Worm (Caenorhabditis elegans) whole organism, mixed stage, embryonic: Measurements from ENCODE around the gene fbxb-91.

Experiments used
- M03D4.4 ChIP-seq: sonication (generic microtip); optimal IDR thresholded peaks from 2 replicates; lab custom pipeline; 2017; ENCODE audit warnings: mild to moderate bottlenecking, missing genetic modification characterization, missing compliant biosample characterization
- blmp-1 ChIP-seq: fragments of 150-350 bp; optimal IDR thresholded peaks from 2 replicates; lab custom pipeline; 2014; ENCODE audit warnings: missing biosample characterization, missing genetic modification characterization
- ceh-39 ChIP-seq: fragments of 150-350 bp; optimal IDR thresholded peaks from 2 replicates; lab custom pipeline; 2014; ENCODE audit warnings: missing biosample characterization, missing genetic modification characterization
- ceh-43 ChIP-seq: fragments of 200-800 bp; sonication (Bioruptor generic); optimal IDR thresholded peaks from 2 replicates; lab custom pipeline; 2018; ENCODE audit warnings: mild to moderate bottlenecking, missing genetic modification characterization, moderate library complexity, missing compliant biosample characterization
- ceh-83 ChIP-seq: fragments of 200-800 bp; sonication (Bioruptor generic); optimal IDR thresholded peaks from 2 replicates; lab custom pipeline; 2018; ENCODE audit warnings: mild to moderate bottlenecking, missing genetic modification characterization, missing compliant biosample characterization
- ces-1 ChIP-seq: fragments of 150-350 bp; optimal IDR thresholded peaks from 2 replicates; lab custom pipeline; 2014; ENCODE audit warnings: missing biosample characterization, missing genetic modification reagents, missing genetic modification characterization
- cnd-1 ChIP-seq: fragments of 200-800 bp; sonication (Bioruptor generic); optimal IDR thresholded peaks from 2 replicates; lab custom pipeline; 2018; ENCODE audit warnings: mild to moderate bottlenecking, missing genetic modification characterization, missing compliant biosample characterization
- drap-1 ChIP-seq: fragments of 200-800 bp; sonication (Bioruptor generic); optimal IDR thresholded peaks from 3 replicates; lab custom pipeline; 2018; ENCODE audit warnings: mild to moderate bottlenecking, missing genetic modification characterization, missing compliant biosample characterization
- elt-1 ChIP-seq: sonication (generic microtip); optimal IDR thresholded peaks from 2 replicates; lab custom pipeline; 2017; ENCODE audit warnings: missing genetic modification characterization, mild to moderate bottlenecking, missing compliant biosample characterization, antibody characterized with exemption, moderate library complexity, borderline replicate concordance; ENCODE audit not compliant: insufficient read depth
- elt-3 ChIP-seq: fragments of 150-350 bp; optimal IDR thresholded peaks from 2 replicates; lab custom pipeline; 2014; ENCODE audit warnings: missing biosample characterization, missing genetic modification characterization
- flh-1 ChIP-seq: fragments of 200-800 bp; sonication (Bioruptor generic); optimal IDR thresholded peaks from 2 replicates; lab custom pipeline; 2018; ENCODE audit warnings: mild to moderate bottlenecking, missing genetic modification characterization, moderate library complexity, missing compliant biosample characterization
- ham-2 ChIP-seq: fragments of 200-800 bp; sonication (Bioruptor generic); optimal IDR thresholded peaks from 2 replicates; lab custom pipeline; 2018; ENCODE audit warnings: mild to moderate bottlenecking, missing genetic modification characterization, missing compliant biosample characterization
- hlh-1 ChIP-seq: fragments of 150-350 bp; optimal IDR thresholded peaks from 2 replicates; lab custom pipeline; 2014; ENCODE audit warnings: missing biosample characterization, missing genetic modification reagents, missing genetic modification characterization
- lin-13 ChIP-seq: fragments of 150-350 bp; optimal IDR thresholded peaks from 2 replicates; lab custom pipeline; 2014; ENCODE audit warnings: missing biosample characterization, missing genetic modification characterization
- lsy-2 ChIP-seq: fragments of 150-350 bp; optimal IDR thresholded peaks from 2 replicates; lab custom pipeline; 2014; ENCODE audit warnings: missing biosample characterization, missing genetic modification characterization
- mab-5 ChIP-seq: fragments of 150-350 bp; optimal IDR thresholded peaks from 2 replicates; lab custom pipeline; 2014; ENCODE audit warnings: missing biosample characterization, missing genetic modification characterization
- mep-1 ChIP-seq: fragments of 150-350 bp; optimal IDR thresholded peaks from 2 replicates; lab custom pipeline; 2017; ENCODE audit warnings: missing biosample characterization, missing genetic modification reagents, missing genetic modification characterization, inconsistent platforms
- mls-2 ChIP-seq: sonication (generic microtip); optimal IDR thresholded peaks from 2 replicates; lab custom pipeline; 2016; ENCODE audit warnings: mild to moderate bottlenecking, missing genetic modification characterization, moderate library complexity, missing compliant biosample characterization
- nhr-2 ChIP-seq: fragments of 150-350 bp; optimal IDR thresholded peaks from 2 replicates; lab custom pipeline; 2014; ENCODE audit warnings: missing biosample characterization, missing genetic modification characterization
- nhr-237 ChIP-seq: fragments of 150-350 bp; optimal IDR thresholded peaks from 2 replicates; lab custom pipeline; 2014; ENCODE audit warnings: missing biosample characterization, missing genetic modification characterization
- nhr-28 ChIP-seq: fragments of 150-350 bp; optimal IDR thresholded peaks from 2 replicates; lab custom pipeline; 2014; ENCODE audit warnings: missing biosample characterization, missing genetic modification characterization
- nhr-76 ChIP-seq: sonication (generic microtip); optimal IDR thresholded peaks from 2 replicates; lab custom pipeline; 2017; ENCODE audit warnings: missing biosample characterization, missing genetic modification characterization
- pha-4 ChIP-seq: fragments of 150-350 bp; optimal IDR thresholded peaks from 2 replicates; lab custom pipeline; 2018; ENCODE audit warnings: missing biosample characterization, missing genetic modification reagents, missing genetic modification characterization
- sem-2 ChIP-seq: fragments of 200-800 bp; sonication (Bioruptor generic); optimal IDR thresholded peaks from 2 replicates; lab custom pipeline; 2018; ENCODE audit warnings: mild to moderate bottlenecking, missing genetic modification characterization, missing compliant biosample characterization
- sptf-1 ChIP-seq: sonication (generic microtip); optimal IDR thresholded peaks from 2 replicates; lab custom pipeline; 2017; ENCODE audit warnings: mild to moderate bottlenecking, missing genetic modification characterization, moderate library complexity, missing compliant biosample characterization
- tbx-8 ChIP-seq: fragments of 200-800 bp; sonication (Bioruptor generic); optimal IDR thresholded peaks from 2 replicates; lab custom pipeline; 2018; ENCODE audit warnings: mild to moderate bottlenecking, missing genetic modification characterization, moderate library complexity, missing compliant biosample characterization
- unc-120 ChIP-seq: sonication (generic microtip); optimal IDR thresholded peaks from 2 replicates; lab custom pipeline; 2017; ENCODE audit warnings: missing genetic modification characterization, missing compliant biosample characterization; ENCODE audit not compliant: poor library complexity, severe bottlenecking
- unc-39 ChIP-seq: fragments of 150-350 bp; optimal IDR thresholded peaks from 2 replicates; lab custom pipeline; 2014; ENCODE audit warnings: missing biosample characterization, missing genetic modification characterization
- unc-62 ChIP-seq: fragments of 150-350 bp; optimal IDR thresholded peaks from 2 replicates; lab custom pipeline; 2014; ENCODE audit warnings: missing biosample characterization, missing genetic modification reagents, missing genetic modification characterization
- zip-8 ChIP-seq: fragments of 150-350 bp; optimal IDR thresholded peaks from 2 replicates; lab custom pipeline; 2014; ENCODE audit warnings: missing biosample characterization, missing genetic modification characterization
- ztf-11 ChIP-seq: fragments of 150-350 bp; optimal IDR thresholded peaks from 2 replicates; lab custom pipeline; 2014; ENCODE audit warnings: missing biosample characterization, missing genetic modification characterization

Gene fbxb-91

DNA sequence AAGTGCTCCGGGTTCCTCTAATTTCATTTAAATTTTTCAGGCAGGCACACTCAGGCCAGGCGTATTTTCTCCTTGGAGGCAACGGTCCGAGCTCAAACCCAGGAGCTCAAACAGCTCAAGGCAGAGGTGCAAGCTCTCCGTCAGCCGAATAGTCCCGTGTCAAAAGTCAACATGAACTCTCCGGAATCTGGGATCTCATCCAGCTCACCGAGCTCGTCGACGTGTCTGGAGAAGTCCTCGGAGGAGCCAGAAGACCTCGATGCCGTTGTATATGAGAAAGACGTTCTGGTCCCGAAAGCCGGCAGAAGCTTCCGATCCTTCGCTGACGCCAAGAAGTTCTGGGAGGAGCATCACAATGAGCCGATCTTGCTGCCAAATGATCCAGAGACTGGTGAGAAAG, 35.2 kb upstream of the fbxb-91 start:
- no peak for TF ChIP-seq pha-4
- TF ChIP-seq ceh-39 (tag; lab: Kevin White, UChicago): no peak
- TF ChIP-seq sem-2 (GFP tag; lab: Kevin White, UChicago): no peak
- TF ChIP-seq hlh-1 (tag; lab: Kevin White, UChicago): no peak
- no peak for TF ChIP-seq cnd-1
- TF ChIP-seq drap-1 (GFP tag; lab: Kevin White, UChicago): no peak
- TF ChIP-seq ceh-83 (GFP tag; lab: Kevin White, UChicago): no peak
- no peak for TF ChIP-seq unc-120 (tag; lab: Kevin White, UChicago)
- no peak for TF ChIP-seq ztf-11 (tag; lab: Kevin White, UChicago)
- TF ChIP-seq sptf-1 (tag; lab: Kevin White, UChicago): no peak

DNA sequence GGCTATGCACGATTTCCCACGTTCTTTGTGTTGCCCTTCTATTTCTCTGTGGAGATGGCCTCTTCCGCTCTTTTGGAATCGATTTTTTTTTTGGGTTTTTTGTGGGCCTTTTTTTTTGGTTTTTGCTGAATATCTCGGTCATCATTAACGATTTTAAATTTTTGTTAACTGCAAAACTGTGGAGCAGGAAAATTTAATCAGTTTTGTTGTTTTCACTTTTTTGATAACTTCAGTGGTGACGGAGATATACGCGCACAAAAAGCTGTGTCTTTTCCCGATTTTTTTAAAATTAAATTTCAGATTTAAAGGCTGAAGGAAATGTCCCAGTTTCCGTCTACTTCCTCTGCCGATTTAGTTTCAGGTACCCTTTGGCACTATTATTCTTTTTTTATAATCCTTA, 34.7 kb upstream of the fbxb-91 start, which contains the start of gene T24E12.1:
T24E12.1 (plus strand) TSS at position 301 of the 400 bp plus-strand sequence.
- TF ChIP-seq elt-1 (tag; lab: Kevin White, UChicago) (no peak), sptf-1 (tag; lab: Kevin White, UChicago) (no peak), M03D4.4 (tag; lab: Kevin White, UChicago) (no peak), sem-2 (GFP tag; lab: Kevin White, UChicago) (no peak), nhr-28 (no peak), mls-2 (tag; lab: Kevin White, UChicago) (no peak), ces-1 (GFP tag; lab: Kevin White, UChicago) (no peak), ceh-83 (GFP tag; lab: Kevin White, UChicago) (no peak), unc-120 (tag; lab: Kevin White, UChicago) (no peak), hlh-1 (tag; lab: Kevin White, UChicago) (no peak), unc-39 (tag; lab: Kevin White, UChicago) (no peak), lsy-2 (tag; lab: Kevin White, UChicago) (no peak)
- TF ChIP-seq, all 35 proteins: peak for 0

DNA sequence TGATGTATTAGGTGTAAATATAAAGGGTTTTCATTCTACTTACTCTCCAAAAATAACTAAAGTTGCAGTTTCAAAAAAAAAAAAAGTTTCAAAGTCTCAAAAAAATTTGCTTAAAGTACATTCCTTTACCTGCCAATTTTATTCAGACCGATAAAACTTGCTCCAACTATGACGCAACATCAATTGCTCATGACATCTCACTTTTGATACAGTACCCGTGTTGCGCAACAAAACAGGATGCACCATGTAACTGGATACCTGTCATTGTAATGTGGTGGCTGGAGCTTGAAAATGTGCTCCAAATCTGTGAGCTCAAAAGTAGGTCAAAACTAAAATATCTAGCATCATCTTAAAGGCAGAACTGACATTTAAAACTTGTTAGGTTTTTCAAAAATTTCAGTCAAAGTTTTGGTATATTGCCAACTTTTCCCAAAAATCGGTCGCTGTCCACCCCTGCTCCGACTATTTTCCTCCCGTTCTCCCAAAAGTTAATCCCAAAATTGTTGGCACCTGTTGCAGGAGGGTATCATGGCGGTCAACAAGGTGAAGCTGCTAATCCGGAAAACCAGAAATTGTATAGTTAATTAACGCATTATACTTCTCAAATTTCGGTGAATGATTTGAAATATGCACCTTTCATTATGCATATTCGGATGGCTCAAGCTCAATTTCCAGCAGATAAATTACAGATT, 31.9 kb upstream of the fbxb-91 start, which contains the start of gene T24E12.2:
T24E12.2 (plus strand) TSS at position 642 of the 692 bp plus-strand sequence.
- no peak for TF ChIP-seq ham-2 (GFP tag; lab: Kevin White, UChicago)
- peak; percentile 99 for TF ChIP-seq zip-8 (tag; lab: Kevin White, UChicago)
- TF ChIP-seq, all 35 proteins: peak for 1

DNA sequence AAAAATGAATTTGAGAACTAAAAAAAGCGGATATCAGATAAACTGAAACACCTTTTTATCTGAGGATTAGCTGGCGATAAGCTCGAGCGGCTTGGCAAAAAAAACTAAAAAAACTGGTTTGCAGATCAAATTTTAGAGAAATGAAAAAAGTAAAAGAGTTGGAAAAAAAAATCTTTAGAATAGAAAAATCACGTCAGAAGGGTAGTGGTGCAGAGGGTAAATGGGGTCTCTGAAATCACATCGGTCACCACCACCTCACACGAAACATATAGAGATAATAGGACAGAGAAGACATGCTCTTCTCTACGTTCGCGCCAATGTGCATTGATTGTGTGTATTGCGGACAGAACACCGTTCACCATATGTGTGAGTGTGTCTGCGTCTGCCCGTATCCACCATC, 30.7 kb upstream of the fbxb-91 start:
- TF ChIP-seq elt-3 (tag; lab: Kevin White, UChicago): no peak
- no peak for TF ChIP-seq nhr-76
- no peak for TF ChIP-seq elt-1 (tag; lab: Kevin White, UChicago)
- no peak for TF ChIP-seq zip-8 (tag; lab: Kevin White, UChicago)
- TF ChIP-seq mab-5 (tag; lab: Kevin White, UChicago): no peak
- no peak for TF ChIP-seq ces-1 (GFP tag; lab: Kevin White, UChicago)
- no peak for TF ChIP-seq tbx-8 (GFP tag; lab: Kevin White, UChicago)
- no peak for TF ChIP-seq blmp-1 (tag; lab: Kevin White, UChicago)
- TF ChIP-seq nhr-2 (tag; lab: Kevin White, UChicago): no peak
- no peak for TF ChIP-seq sem-2 (GFP tag; lab: Kevin White, UChicago)
- no peak for TF ChIP-seq pha-4
- TF ChIP-seq mep-1 (tag; lab: Kevin White, UChicago): no peak
- no peak for TF ChIP-seq unc-62 (GFP tag; lab: Kevin White, UChicago)
- no peak for TF ChIP-seq ceh-83 (GFP tag; lab: Kevin White, UChicago)
- TF ChIP-seq lin-13 (tag; lab: Kevin White, UChicago): no peak
- no peak for TF ChIP-seq nhr-28
- TF ChIP-seq hlh-1 (tag; lab: Kevin White, UChicago): no peak
- TF ChIP-seq nhr-237 (tag; lab: Kevin White, UChicago): no peak

DNA sequence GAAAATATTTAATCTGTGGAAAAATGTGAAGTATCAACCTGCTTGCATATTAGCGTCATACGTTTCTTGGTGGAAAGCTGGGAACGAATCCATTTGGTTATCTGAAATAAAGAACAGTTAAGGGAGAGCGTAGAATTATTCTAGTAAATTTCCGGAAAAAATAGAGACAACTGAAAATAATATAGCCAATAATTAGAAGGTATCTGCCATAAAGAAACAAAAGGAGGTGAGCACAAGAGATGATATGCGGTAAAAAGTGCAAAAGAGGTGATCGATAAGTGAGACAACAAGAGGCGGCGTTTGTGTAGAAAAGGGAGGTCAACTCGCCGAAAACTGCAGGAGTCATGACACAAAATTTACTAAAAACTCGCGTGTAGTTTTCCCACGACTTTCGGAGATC, 28.9 kb upstream of the fbxb-91 start, which contains the start of gene T24E12.11:
T24E12.11 (minus strand) TSS at position 101 of the 400 bp plus-strand sequence.
- TF ChIP-seq nhr-76 (no peak), flh-1 (GFP tag; lab: Kevin White, UChicago) (no peak), ham-2 (GFP tag; lab: Kevin White, UChicago) (no peak), elt-1 (tag; lab: Kevin White, UChicago) (no peak), unc-120 (tag; lab: Kevin White, UChicago) (no peak), ceh-39 (tag; lab: Kevin White, UChicago) (no peak), sptf-1 (tag; lab: Kevin White, UChicago) (no peak), ztf-11 (tag; lab: Kevin White, UChicago) (no peak), tbx-8 (GFP tag; lab: Kevin White, UChicago) (no peak), pha-4 (no peak), nhr-2 (tag; lab: Kevin White, UChicago) (no peak), mab-5 (tag; lab: Kevin White, UChicago) (no peak), sem-2 (GFP tag; lab: Kevin White, UChicago) (no peak), cnd-1 (no peak), lsy-2 (tag; lab: Kevin White, UChicago) (no peak), ceh-43 (no peak), zip-8 (tag; lab: Kevin White, UChicago) (no peak)
- TF ChIP-seq, all 35 proteins: peak for 0
